Fruit fly (Drosophila melanogaster) whole organism, embryonic: ENCODE measurements around the gene heix.

Experiments
- Atf3 ChIP-seq: fragments of 200-800 bp; sonication (Bioruptor generic); optimal IDR thresholded peaks from 3 replicates; lab custom pipeline; 2016; ENCODE audit warnings: missing biosample characterization, missing genetic modification characterization
- Atf6 ChIP-seq: fragments of 200-800 bp; sonication (Bioruptor generic); IDR thresholded peaks from 2 replicates; pipeline ENCODE4 v1.3.6; 2022; ENCODE audit warnings: missing biosample characterization, missing genetic modification characterization
- Bdp1 ChIP-seq: fragments of 200-800 bp; sonication (Bioruptor generic); optimal IDR thresholded peaks from 3 replicates; lab custom pipeline; 2016; ENCODE audit warnings: missing biosample characterization, missing genetic modification characterization
- CG10543 ChIP-seq: fragments of 200-800 bp; sonication (Bioruptor generic); optimal IDR thresholded peaks from 3 replicates; lab custom pipeline; 2017; ENCODE audit warnings: missing biosample characterization, mild to moderate bottlenecking, missing genetic modification characterization, moderate library complexity
- CG10654 ChIP-seq: fragments of 200-800 bp; sonication (Bioruptor generic); optimal IDR thresholded peaks from 2 replicates; lab custom pipeline; 2016; ENCODE audit warnings: missing biosample characterization, missing genetic modification characterization
- CG11723 ChIP-seq: fragments of 200-800 bp; sonication (Bioruptor generic); optimal IDR thresholded peaks from 2 replicates; lab custom pipeline; 2017; ENCODE audit warnings: missing biosample characterization, mild to moderate bottlenecking, missing genetic modification characterization
- CG13424 ChIP-seq: fragments of 200-800 bp; sonication (Bioruptor generic); optimal IDR thresholded peaks from 2 replicates; lab custom pipeline; 2019; ENCODE audit warnings: missing biosample characterization, mild to moderate bottlenecking, missing genetic modification characterization, moderate library complexity
- CG14860 ChIP-seq: fragments of 200-800 bp; sonication (Bioruptor generic); IDR thresholded peaks from 3 replicates; pipeline ENCODE4 v1.3.6; 2022; ENCODE audit warnings: missing biosample characterization, missing genetic modification characterization; ENCODE audit not compliant: partially characterized antibody
- CG15011 ChIP-seq: fragments of 200-800 bp; sonication (Bioruptor generic); optimal IDR thresholded peaks from 3 replicates; lab custom pipeline; 2018; ENCODE audit warnings: missing biosample characterization, mild to moderate bottlenecking, missing genetic modification characterization
- CG15479 ChIP-seq: fragments of 200-800 bp; sonication (Bioruptor generic); optimal IDR thresholded peaks from 3 replicates; lab custom pipeline; 2019; ENCODE audit warnings: missing biosample characterization, mild to moderate bottlenecking, missing genetic modification characterization, moderate library complexity
- CG1647 ChIP-seq: fragments of 200-800 bp; sonication (Bioruptor generic); optimal IDR thresholded peaks from 3 replicates; lab custom pipeline; 2016; ENCODE audit warnings: missing biosample characterization, missing genetic modification characterization
- CG16779 ChIP-seq: fragments of 200-800 bp; sonication (Bioruptor generic); IDR thresholded peaks from 2 replicates; pipeline ENCODE4 v1.3.6; 2022; ENCODE audit warnings: missing biosample characterization, missing genetic modification characterization
- CG18262 ChIP-seq: fragments of 200-800 bp; optimal IDR thresholded peaks from 3 replicates; lab custom pipeline; 2019; ENCODE audit warnings: missing biosample characterization, mild to moderate bottlenecking, missing genetic modification characterization, moderate library complexity
- CG18599 ChIP-seq: fragments of 200-800 bp; sonication (Bioruptor generic); optimal IDR thresholded peaks from 3 replicates; lab custom pipeline; 2017; ENCODE audit warnings: missing biosample characterization, missing genetic modification characterization, mild to moderate bottlenecking, moderate library complexity, missing genetic modification reagents
- CG2199 ChIP-seq: fragments of 200-800 bp; sonication (Bioruptor generic); IDR thresholded peaks from 3 replicates; pipeline ENCODE4 v1.3.6; 2022; ENCODE audit warnings: missing biosample characterization, missing genetic modification characterization
- CG2678 ChIP-seq: fragments of 200-800 bp; sonication (Bioruptor generic); optimal IDR thresholded peaks from 3 replicates; lab custom pipeline; 2019; ENCODE audit warnings: missing biosample characterization, mild to moderate bottlenecking, missing genetic modification characterization, moderate library complexity
- CG30020 ChIP-seq: fragments of 200-800 bp; optimal IDR thresholded peaks from 2 replicates; lab custom pipeline; 2019; ENCODE audit warnings: missing biosample characterization, mild to moderate bottlenecking, missing genetic modification characterization, moderate library complexity
- CG3163 ChIP-seq: fragments of 200-800 bp; sonication (Bioruptor generic); optimal IDR thresholded peaks from 3 replicates; lab custom pipeline; 2016; ENCODE audit warnings: missing biosample characterization, missing genetic modification characterization
- CG34224 ChIP-seq: fragments of 200-800 bp; sonication (Bioruptor generic); IDR thresholded peaks from 3 replicates; pipeline ENCODE4 v1.3.6; 2022; ENCODE audit warnings: missing biosample characterization, missing genetic modification characterization; ENCODE audit not compliant: partially characterized antibody
- CG34376 ChIP-seq: fragments of 200-800 bp; sonication (Bioruptor generic); optimal IDR thresholded peaks from 2 replicates; lab custom pipeline; 2018; ENCODE audit warnings: missing biosample characterization, mild to moderate bottlenecking, missing genetic modification characterization
- CG42726 ChIP-seq: fragments of 200-800 bp; sonication (Bioruptor generic); IDR thresholded peaks from 2 replicates; pipeline ENCODE4 v1.3.6; 2022; ENCODE audit warnings: missing biosample characterization, missing genetic modification characterization; ENCODE audit not compliant: partially characterized antibody
- CG6272 ChIP-seq: fragments of 200-800 bp; sonication (Bioruptor generic); IDR thresholded peaks from 2 replicates; pipeline ENCODE4 v1.3.6; 2022; ENCODE audit warnings: missing biosample characterization, missing genetic modification characterization
- CG6689 ChIP-seq: fragments of 200-800 bp; sonication (Bioruptor generic); IDR thresholded peaks from 2 replicates; pipeline ENCODE4 v1.3.6; 2022; ENCODE audit warnings: missing biosample characterization, missing genetic modification characterization
- CG6791 ChIP-seq: fragments of 200-800 bp; sonication (Bioruptor generic); IDR thresholded peaks from 3 replicates; pipeline ENCODE4 v1.3.6; 2022; ENCODE audit warnings: missing biosample characterization, missing genetic modification characterization; ENCODE audit not compliant: partially characterized antibody
- CG8359 ChIP-seq: fragments of 200-800 bp; sonication (Bioruptor generic); optimal IDR thresholded peaks from 2 replicates; lab custom pipeline; 2017; ENCODE audit warnings: missing biosample characterization, mild to moderate bottlenecking, missing genetic modification characterization, borderline replicate concordance
- CG8765 ChIP-seq: fragments of 200-800 bp; sonication (Bioruptor generic); IDR thresholded peaks from 2 replicates; pipeline ENCODE4 v1.3.6; 2022; ENCODE audit warnings: missing biosample characterization, missing genetic modification characterization
- CG8924 ChIP-seq: fragments of 200-800 bp; optimal IDR thresholded peaks from 3 replicates; lab custom pipeline; 2019; ENCODE audit warnings: missing biosample characterization, mild to moderate bottlenecking, missing genetic modification characterization, moderate library complexity
- CG8944 ChIP-seq: fragments of 200-800 bp; sonication (Bioruptor generic); optimal IDR thresholded peaks from 3 replicates; lab custom pipeline; 2016; ENCODE audit warnings: missing biosample characterization, missing genetic modification characterization
- ERR ChIP-seq: fragments of 200-800 bp; sonication (Bioruptor generic); optimal IDR thresholded peaks from 2 replicates; lab custom pipeline; 2016; ENCODE audit warnings: missing biosample characterization, missing genetic modification characterization
- HHEX ChIP-seq: fragments of 200-800 bp; sonication (Bioruptor generic); optimal IDR thresholded peaks from 3 replicates; lab custom pipeline; 2017; ENCODE audit warnings: missing biosample characterization, mild to moderate bottlenecking, missing genetic modification characterization, missing genetic modification reagents
- Hr39 ChIP-seq: fragments of >200 bp; optimal IDR thresholded peaks from 2 replicates; lab custom pipeline; 2017
- Mrtf ChIP-seq: fragments of 200-800 bp; sonication (Bioruptor generic); IDR thresholded peaks from 3 replicates; pipeline ENCODE4 v1.3.6; 2022; ENCODE audit warnings: missing biosample characterization, missing genetic modification characterization
- Poxn ChIP-seq: fragments of 200-800 bp; sonication (Bioruptor generic); IDR thresholded peaks from 2 replicates; pipeline ENCODE4 v1.3.6; 2022; ENCODE audit warnings: missing biosample characterization, missing genetic modification characterization
- Spps ChIP-seq: fragments of 200-800 bp; sonication (Bioruptor generic); optimal IDR thresholded peaks from 2 replicates; lab custom pipeline; 2018; ENCODE audit warnings: missing biosample characterization, mild to moderate bottlenecking, missing genetic modification characterization
- bcd ChIP-seq: fragments of 200-800 bp; sonication (Bioruptor generic); optimal IDR thresholded peaks from 2 replicates; lab custom pipeline; 2017; ENCODE audit warnings: missing biosample characterization, mild to moderate bottlenecking, missing genetic modification characterization
- ems ChIP-seq: fragments of 200-800 bp; sonication (Bioruptor generic); optimal IDR thresholded peaks from 3 replicates; lab custom pipeline; 2016; ENCODE audit warnings: missing biosample characterization, missing genetic modification characterization
- fru ChIP-seq: fragments of >200 bp; optimal IDR thresholded peaks from 2 replicates; lab custom pipeline; 2017
- grau ChIP-seq: fragments of 200-800 bp; optimal IDR thresholded peaks from 3 replicates; lab custom pipeline; 2019; ENCODE audit warnings: missing biosample characterization, mild to moderate bottlenecking, missing genetic modification characterization, moderate library complexity
- hbn ChIP-seq: fragments of 200-800 bp; sonication (Bioruptor generic); IDR thresholded peaks from 2 replicates; pipeline ENCODE4 v1.3.6; 2022; ENCODE audit warnings: missing biosample characterization, missing genetic modification characterization; ENCODE audit not compliant: partially characterized antibody
- kay ChIP-seq: fragments of 200-800 bp; sonication (Bioruptor generic); optimal IDR thresholded peaks from 2 replicates; lab custom pipeline; 2016; ENCODE audit warnings: missing biosample characterization, missing genetic modification characterization
- mirr ChIP-seq: fragments of 200-800 bp; sonication (Bioruptor generic); optimal IDR thresholded peaks from 3 replicates; lab custom pipeline; 2018; ENCODE audit warnings: missing biosample characterization, mild to moderate bottlenecking, missing genetic modification characterization
- psq ChIP-seq: fragments of 200-800 bp; sonication (Bioruptor generic); optimal IDR thresholded peaks from 2 replicates; lab custom pipeline; 2017; ENCODE audit warnings: missing biosample characterization, missing genetic modification characterization
- ranshi ChIP-seq: fragments of 200-800 bp; sonication (Bioruptor generic); IDR thresholded peaks from 2 replicates; pipeline ENCODE4 v1.3.6; 2022; ENCODE audit warnings: missing biosample characterization, missing genetic modification characterization
- row ChIP-seq: fragments of 200-800 bp; sonication (Bioruptor generic); IDR thresholded peaks from 3 replicates; pipeline ENCODE4 v1.3.6; 2022; ENCODE audit warnings: missing biosample characterization, missing genetic modification characterization
- sens ChIP-seq: fragments of 200-800 bp; sonication (Bioruptor generic); peaks from one replicate; lab custom pipeline; 2016; ENCODE audit warnings: missing biosample characterization, missing genetic modification characterization
- shn ChIP-seq: fragments of 200-800 bp; sonication (Bioruptor generic); optimal IDR thresholded peaks from 3 replicates; lab custom pipeline; 2016; ENCODE audit warnings: missing biosample characterization, missing genetic modification characterization
- ssp ChIP-seq: fragments of 200-800 bp; sonication (Bioruptor generic); IDR thresholded peaks from 2 replicates; pipeline ENCODE4 v1.3.6; 2022; ENCODE audit warnings: missing biosample characterization, missing genetic modification characterization
- trem ChIP-seq: fragments of 200-800 bp; optimal IDR thresholded peaks from 3 replicates; lab custom pipeline; 2019; ENCODE audit warnings: missing biosample characterization, mild to moderate bottlenecking, missing genetic modification characterization, moderate library complexity
- ttk ChIP-seq: fragments of 200-800 bp; sonication (Bioruptor generic); IDR thresholded peaks from 2 replicates; pipeline ENCODE4 v2.1.2; 2022; ENCODE audit warnings: missing biosample characterization, missing genetic modification characterization
- unc-4 ChIP-seq: fragments of 200-800 bp; sonication (Bioruptor generic); IDR thresholded peaks from 2 replicates; pipeline ENCODE4 v1.3.6; 2022; ENCODE audit warnings: missing biosample characterization, missing genetic modification characterization; ENCODE audit not compliant: partially characterized antibody
- usp ChIP-seq: fragments of >200 bp; optimal IDR thresholded peaks from 2 replicates; lab custom pipeline; 2017; ENCODE audit warnings: missing biosample characterization, missing genetic modification characterization
- zen ChIP-seq: fragments of 200-800 bp; sonication (Bioruptor generic); optimal IDR thresholded peaks from 3 replicates; lab custom pipeline; 2018; ENCODE audit warnings: missing biosample characterization, mild to moderate bottlenecking, missing genetic modification characterization, moderate library complexity

The heix gene

dm6 chr2L:16251598-16252131 lies 48.0 kb downstream of the heix start, which contains the start of gene CG46309 (continued):
- TF ChIP-seq kay (GFP tag; lab: Kevin White, UChicago) (peak; percentile 49), usp (no peak), CG6689 (GFP tag; lab: Robert Waterston, UW) (no peak), Bdp1 (GFP tag; lab: Kevin White, UChicago) (no peak), CG34224 (GFP tag; lab: Robert Waterston, UW) (peak; percentile 96), CG15011 (GFP tag; lab: Kevin White, UChicago) (no peak), ranshi (GFP tag; lab: Robert Waterston, UW) (no peak; the same call in 1 of the 2 replicates), CG11723 (GFP tag; lab: Kevin White, UChicago) (no peak), CG15479 (GFP tag; lab: Kevin White, UChicago) (peak; percentile 60), CG8765 (GFP tag; lab: Robert Waterston, UW) (no peak), bcd (no peak), ttk (GFP tag; lab: Robert Waterston, UW) (no peak), HHEX (GFP tag; lab: Kevin White, UChicago) (peak; percentile 51), CG8359 (GFP tag; lab: Kevin White, UChicago) (no peak), CG42726 (GFP tag; lab: Robert Waterston, UW) (no peak; the same call in 1 of the 2 replicates), Atf3 (no peak), psq (GFP tag; lab: Kevin White, UChicago) (no peak), Mrtf (GFP tag; lab: Robert Waterston, UW) (no peak), CG8944 (GFP tag; lab: Kevin White, UChicago) (no peak), Spps (no peak), CG6791 (GFP tag; lab: Robert Waterston, UW) (peak; percentile 96), ssp (GFP tag; lab: Robert Waterston, UW) (no peak), Poxn (GFP tag; lab: Robert Waterston, UW) (no peak), shn (GFP tag; lab: Kevin White, UChicago) (no peak), Hr39 (lab: Kevin White, UChicago) (no peak), zen (no peak), CG3163 (GFP tag; lab: Kevin White, UChicago) (peak; percentile 36), ERR (GFP tag; lab: Kevin White, UChicago) (no peak), CG13424 (tag; lab: Kevin White, UChicago) (no peak), hbn (no peak), trem (tag; lab: Kevin White, UChicago) (no peak), unc-4 (GFP tag; lab: Robert Waterston, UW) (no peak), Atf6 (GFP tag; lab: Robert Waterston, UW) (no peak), CG16779 (GFP tag; lab: Robert Waterston, UW) (no peak), CG30020 (tag; lab: Kevin White, UChicago) (no peak), row (GFP tag; lab: Robert Waterston, UW) (peak; percentile 76; the same call in 1 of the 3 replicates), CG6272 (GFP tag; lab: Robert Waterston, UW) (no peak), CG10654 (GFP tag; lab: Kevin White, UChicago) (no peak), CG14860 (GFP tag; lab: Robert Waterston, UW) (peak; percentile 95), CG34376 (GFP tag; lab: Kevin White, UChicago) (peak; percentile 78), ems (peak; percentile 6), CG8924 (tag; lab: Kevin White, UChicago) (peak; percentile 64), CG10543 (GFP tag; lab: Kevin White, UChicago) (peak; percentile 64), CG1647 (GFP tag; lab: Kevin White, UChicago) (no peak), grau (tag; lab: Kevin White, UChicago) (peak; percentile 60), CG2678 (tag; lab: Kevin White, UChicago) (no peak), sens (GFP tag; lab: Kevin White, UChicago) (peak; percentile 85), CG18599 (GFP tag; lab: Kevin White, UChicago) (peak; percentile 0), CG18262 (tag; lab: Kevin White, UChicago) (no peak), CG2199 (GFP tag; lab: Robert Waterston, UW) (no peak), mirr (GFP tag; lab: Kevin White, UChicago) (no peak), fru (lab: Kevin White, UChicago) (no peak)
